Worm (Caenorhabditis elegans): ENCODE results near the gene rbx-1.

rbx-1 gene

ce11 chrV:9690099-9690572 is at the start of gene rbx-1:
Gene rbx-1, minus strand, starts transcription at chrV:9690522.
- TF ChIP-seq hlh-1 (tag; optimal IDR thresholded peaks at IDR 0.05), result no peak

ce11 chrV:9739402-9739801 is 49.1 kb upstream of the rbx-1 start, which contains the start of gene marc-1:
Gene marc-1, plus strand, starts transcription at chrV:9739702.
- TF ChIP-seq ham-2 (GFP tag; optimal IDR thresholded peaks at IDR 0.05) (no peak), lin-13 (tag; optimal IDR thresholded peaks at IDR 0.05) (no peak), snpc-4 (tag; optimal IDR thresholded peaks at IDR 0.05) (no peak), ceh-83 (GFP tag; optimal IDR thresholded peaks at IDR 0.05) (no peak), zip-8 (tag; optimal IDR thresholded peaks at IDR 0.05) (no peak), nhr-2 (tag; optimal IDR thresholded peaks at IDR 0.05) (no peak), elt-1 (tag; optimal IDR thresholded peaks at IDR 0.05; ENCODE audit: borderline replicate concordance, insufficient read depth) (no peak), pha-4 (tag; optimal IDR thresholded peaks at IDR 0.05) (no peak), nhr-237 (tag; optimal IDR thresholded peaks at IDR 0.05) (no peak), nhr-28 (tag; optimal IDR thresholded peaks at IDR 0.05) (no peak), sptf-1 (tag; optimal IDR thresholded peaks at IDR 0.05) (no peak), mls-2 (tag; optimal IDR thresholded peaks at IDR 0.05) (no peak), tbx-8 (GFP tag; optimal IDR thresholded peaks at IDR 0.05) (no peak), flh-1 (GFP tag; optimal IDR thresholded peaks at IDR 0.05) (no peak), lsy-2 (tag; optimal IDR thresholded peaks at IDR 0.05) (no peak), ceh-43 (GFP tag; optimal IDR thresholded peaks at IDR 0.05) (no peak), nhr-76 (tag; optimal IDR thresholded peaks at IDR 0.05) (no peak)

ce11 chrV:9738077-9738705 is 47.9 kb upstream of the rbx-1 start:
- TF ChIP-seq unc-120 (tag; optimal IDR thresholded peaks at IDR 0.05; ENCODE audit: poor library complexity, severe bottlenecking) (no peak), ceh-39 (tag; optimal IDR thresholded peaks at IDR 0.05) (no peak), pha-4 (tag; optimal IDR thresholded peaks at IDR 0.05) (no peak), hlh-1 (tag; optimal IDR thresholded peaks at IDR 0.05) (no peak), flh-1 (GFP tag; optimal IDR thresholded peaks at IDR 0.05) (no peak), ham-2 (GFP tag; optimal IDR thresholded peaks at IDR 0.05) (no peak)

- no peak for TF ChIP-seq ztf-11 (tag; optimal IDR thresholded peaks at IDR 0.05)
- TF ChIP-seq ces-1 (GFP tag; optimal IDR thresholded peaks at IDR 0.05), result no peak
- no peak for TF ChIP-seq ceh-83 (GFP tag; optimal IDR thresholded peaks at IDR 0.05)
- no peak for TF ChIP-seq mls-2 (tag; optimal IDR thresholded peaks at IDR 0.05)
- no peak for TF ChIP-seq ham-2 (GFP tag; optimal IDR thresholded peaks at IDR 0.05)
- no peak for TF ChIP-seq tbx-8 (GFP tag; optimal IDR thresholded peaks at IDR 0.05)
- TF ChIP-seq nhr-237 (tag; optimal IDR thresholded peaks at IDR 0.05), result no peak
- TF ChIP-seq snpc-4 (tag; optimal IDR thresholded peaks at IDR 0.05), result no peak
- TF ChIP-seq unc-120 (tag; optimal IDR thresholded peaks at IDR 0.05; ENCODE audit: poor library complexity, severe bottlenecking), result no peak
- no peak for TF ChIP-seq ceh-39 (tag; optimal IDR thresholded peaks at IDR 0.05)
- no peak for TF ChIP-seq cnd-1 (tag; optimal IDR thresholded peaks at IDR 0.05)
- no peak for TF ChIP-seq ceh-43 (GFP tag; optimal IDR thresholded peaks at IDR 0.05)
- no peak for TF ChIP-seq sptf-1 (tag; optimal IDR thresholded peaks at IDR 0.05)
- no peak for TF ChIP-seq hlh-1 (tag; optimal IDR thresholded peaks at IDR 0.05)
- TF ChIP-seq elt-1 (tag; optimal IDR thresholded peaks at IDR 0.05; ENCODE audit: borderline replicate concordance, insufficient read depth), result no peak
- TF ChIP-seq unc-62 (GFP tag; optimal IDR thresholded peaks at IDR 0.05), result no peak
- no peak for TF ChIP-seq lin-32 (GFP tag; optimal IDR thresholded peaks at IDR 0.05)
These were observed 47.0 kb upstream of the rbx-1 start, which contains the start of gene aqp-4 for ce11 chrV:9737287-9737686. Gene aqp-4, plus strand, starts transcription at chrV:9737556.

ce11 chrV:9733920-9734454 is 43.7 kb upstream of the rbx-1 start, which contains the start of gene cal-7:
Gene cal-7, plus strand, starts transcription at chrV:9734103.
- TF ChIP-seq flh-1 (GFP tag; optimal IDR thresholded peaks at IDR 0.05) (no peak), ceh-43 (GFP tag; optimal IDR thresholded peaks at IDR 0.05) (no peak), blmp-1 (tag; optimal IDR thresholded peaks at IDR 0.05) (no peak), elt-3 (tag; optimal IDR thresholded peaks at IDR 0.05) (no peak), M03D4.4 (tag; optimal IDR thresholded peaks at IDR 0.05) (no peak), ceh-39 (tag; optimal IDR thresholded peaks at IDR 0.05) (no peak), unc-62 (GFP tag; optimal IDR thresholded peaks at IDR 0.05) (no peak), ces-1 (GFP tag; optimal IDR thresholded peaks at IDR 0.05) (no peak), sem-2 (GFP tag; optimal IDR thresholded peaks at IDR 0.05) (no peak), nhr-237 (tag; optimal IDR thresholded peaks at IDR 0.05) (no peak), tbx-8 (GFP tag; optimal IDR thresholded peaks at IDR 0.05) (no peak), nhr-76 (tag; optimal IDR thresholded peaks at IDR 0.05) (no peak), snpc-4 (tag; optimal IDR thresholded peaks at IDR 0.05) (no peak)
